Fruit fly (Drosophila melanogaster) whole organism, wandering third instar larva: Measurements from ENCODE around the gene wake.

Source experiments
- Abd-B ChIP-seq: fragments of >200 bp; optimal IDR thresholded peaks from 2 replicates; lab custom pipeline; 2017; ENCODE audit warnings: missing biosample characterization, missing genetic modification characterization
- OdsH ChIP-seq: fragments of 200-800 bp; sonication (Bioruptor generic); optimal IDR thresholded peaks from 2 replicates; lab custom pipeline; 2016; ENCODE audit warnings: missing biosample characterization, mild to moderate bottlenecking, missing genetic modification characterization
- Sp1 ChIP-seq: fragments of 200-800 bp; sonication (Bioruptor generic); optimal IDR thresholded peaks from 3 replicates; lab custom pipeline; 2019; ENCODE audit warnings: missing biosample characterization, mild to moderate bottlenecking, missing genetic modification characterization, moderate library complexity
- brk ChIP-seq: fragments of 200-800 bp; sonication (Bioruptor generic); optimal IDR thresholded peaks from 2 replicates; lab custom pipeline; 2016; ENCODE audit warnings: missing biosample characterization, mild to moderate bottlenecking, missing genetic modification characterization
- dl ChIP-seq, 2 experiments: fragments of 175-275, 200-275 bp in 1 of 2; fragments of 200-275 bp in 1 of 2; sonication (Bioruptor generic); optimal IDR thresholded peaks; lab custom pipeline; 2018; ENCODE audit warnings: mild to moderate bottlenecking in 2 of 2, missing biosample characterization in 2 of 2, missing genetic modification characterization in 2 of 2, moderate library complexity in 2 of 2; ENCODE audit not compliant: partially characterized antibody in 2 of 2, insufficient read depth in 1 of 2
- h ChIP-seq: fragments of 200-800 bp; sonication (Bioruptor generic); optimal IDR thresholded peaks from 3 replicates; lab custom pipeline; 2016; ENCODE audit warnings: missing biosample characterization, mild to moderate bottlenecking, missing genetic modification characterization
- lola ChIP-seq: fragments of >200 bp; optimal IDR thresholded peaks from 2 replicates; lab custom pipeline; 2017; ENCODE audit warnings: missing biosample characterization, missing genetic modification characterization
- pan ChIP-seq: fragments of >200 bp; optimal IDR thresholded peaks from 2 replicates; lab custom pipeline; 2017
- psq ChIP-seq: fragments of 200-800 bp; sonication (Bioruptor generic); optimal IDR thresholded peaks from 3 replicates; lab custom pipeline; 2017; ENCODE audit warnings: missing biosample characterization, mild to moderate bottlenecking, missing genetic modification characterization, moderate library complexity
- sage ChIP-seq: fragments of 200-800 bp; sonication (Bioruptor generic); optimal IDR thresholded peaks from 2 replicates; lab custom pipeline; 2016; ENCODE audit warnings: missing biosample characterization, mild to moderate bottlenecking, missing genetic modification characterization

dm6 chr3R:22624737-22625136 is 14.9 kb upstream of the wake start:
- TF ChIP-seq sage (GFP tag; lab: Kevin White, UChicago), result no peak
- peak; percentile 37 for TF ChIP-seq OdsH (GFP tag; lab: Kevin White, UChicago)
- no peak for TF ChIP-seq Abd-B (GFP tag; lab: Kevin White, UChicago)
- no peak for TF ChIP-seq lola (GFP tag; lab: Kevin White, UChicago)
- TF ChIP-seq pan (lab: Kevin White, UChicago), result no peak
- TF ChIP-seq psq (GFP tag; lab: Kevin White, UChicago), result peak; percentile 28
- no peak for TF ChIP-seq brk
- peak; percentile 73 for TF ChIP-seq h (GFP tag; lab: Kevin White, UChicago)
- TF ChIP-seq dl (GFP tag; optimal IDR thresholded peaks at IDR 0.05; lab: Kevin White, UChicago; ENCODE audit: insufficient read depth in 1 of 2, partially characterized antibody in 2 of 2), result no peak
- peak; percentile 39 for TF ChIP-seq Sp1
